Fruit fly (Drosophila melanogaster) whole organism: ENCODE data around the gene tal-3A.

ENCODE experiments used
- CG8478 ChIP-seq: fragments of >200 bp; optimal IDR thresholded peaks from 2 replicates; lab custom pipeline; 2018; ENCODE audit warnings: inconsistent platforms
- Dll ChIP-seq: fragments of >200 bp; optimal IDR thresholded peaks from 2 replicates; lab custom pipeline; 2017
- pan ChIP-seq: fragments of >200 bp; optimal IDR thresholded peaks from 2 replicates; lab custom pipeline; 2017
- psq ChIP-seq: fragments of >200 bp; optimal IDR thresholded peaks from 2 replicates; lab custom pipeline; 2017
- usp ChIP-seq: fragments of >200 bp; optimal IDR thresholded peaks from 2 replicates; lab custom pipeline; 2017; ENCODE audit warnings: missing biosample characterization, missing genetic modification characterization, mixed read lengths

DNA sequence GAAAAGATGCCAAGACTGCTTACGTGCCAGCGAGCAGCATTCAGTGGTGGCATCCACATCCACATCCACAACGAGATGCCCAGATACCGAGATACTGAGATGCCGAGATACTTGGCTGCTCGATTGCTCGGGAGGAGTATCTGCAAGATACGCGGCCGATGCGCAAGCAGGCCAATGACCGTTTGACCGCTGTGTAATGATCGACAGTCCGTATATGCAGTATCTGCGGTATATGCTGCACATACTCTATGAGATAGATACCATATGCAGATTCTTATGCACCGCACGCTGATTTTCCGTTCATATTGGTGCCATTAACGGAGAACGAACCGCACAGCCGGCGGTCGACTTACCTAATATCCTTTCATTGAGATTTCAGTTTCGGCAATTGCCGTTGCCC lies 3.6 kb upstream of the tal-3A start:
- TF ChIP-seq pan (lab: Kevin White, UChicago): no peak
- no peak for TF ChIP-seq psq
- no peak for TF ChIP-seq usp (GFP tag; lab: Kevin White, UChicago)
- TF ChIP-seq CG8478 (lab: Kevin White, UChicago): no peak
- no peak for TF ChIP-seq Dll (lab: Kevin White, UChicago)
